Fruit fly (Drosophila melanogaster): ENCODE data around the gene Eig71Ej.

The Eig71Ej gene

dm6 chr3L:15699626-15700337, 39.0 kb upstream of the Eig71Ej start, which contains the start of gene comm2:
TSS of gene comm2 (minus strand) at chr3L:15699850.
- TF ChIP-seq dsf (GFP tag; optimal IDR thresholded peaks at IDR 0.05; ENCODE audit: borderline replicate concordance) (no peak), dmrt93B (GFP tag; optimal IDR thresholded peaks at IDR 0.05) (no peak), Sp1 (GFP tag; optimal IDR thresholded peaks at IDR 0.05) (no peak), Jra (GFP tag; optimal IDR thresholded peaks at IDR 0.05) (no peak), HLH106 (tag; optimal IDR thresholded peaks at IDR 0.05) (no peak), sage (GFP tag; optimal IDR thresholded peaks at IDR 0.05) (no peak), h (GFP tag; optimal IDR thresholded peaks at IDR 0.05) (peak; percentile 51), usp (GFP tag; optimal IDR thresholded peaks at IDR 0.05) (no peak), Hr83 (GFP tag; optimal IDR thresholded peaks at IDR 0.05; ENCODE audit: poor library complexity, severe bottlenecking) (peak; percentile 36), woc (GFP tag; optimal IDR thresholded peaks at IDR 0.05) (no peak), rgr (GFP tag; optimal IDR thresholded peaks at IDR 0.05) (no peak), N (GFP tag; optimal IDR thresholded peaks at IDR 0.05) (no peak), sv (GFP tag; optimal IDR thresholded peaks at IDR 0.05) (no peak), Dfd (GFP tag; optimal IDR thresholded peaks at IDR 0.05) (no peak), brk (GFP tag; optimal IDR thresholded peaks at IDR 0.05) (no peak), ey (GFP tag; optimal IDR thresholded peaks at IDR 0.05) (no peak), CrebA (GFP tag; optimal IDR thresholded peaks at IDR 0.05; ENCODE audit: borderline replicate concordance) (no peak), Vsx2 (GFP tag; optimal IDR thresholded peaks at IDR 0.05; ENCODE audit: partially characterized antibody) (peak; percentile 39), dl (GFP tag; optimal IDR thresholded peaks at IDR 0.05; ENCODE audit: insufficient read depth in 1 of 2, partially characterized antibody in 2 of 2) (peak; percentile 68 to 69), OdsH (GFP tag; optimal IDR thresholded peaks at IDR 0.05) (no peak), lola (GFP tag; optimal IDR thresholded peaks at IDR 0.05) (no peak), Hnf4 (GFP tag; optimal IDR thresholded peaks at IDR 0.05) (peak; percentile 6), Dif (GFP tag; optimal IDR thresholded peaks at IDR 0.05; ENCODE audit: partially characterized antibody) (peak; percentile 69)

- peak; percentile 94 for TF ChIP-seq Dfd (GFP tag; optimal IDR thresholded peaks at IDR 0.05)
- no peak for TF ChIP-seq Hnf4 (GFP tag; optimal IDR thresholded peaks at IDR 0.05)
Measured at dm6 chr3L:15697916-15698315, 37.1 kb upstream of the Eig71Ej start.

- TF ChIP-seq dsf (GFP tag; optimal IDR thresholded peaks at IDR 0.05; ENCODE audit: borderline replicate concordance) = no peak
- no peak for TF ChIP-seq foxo (GFP tag; optimal IDR thresholded peaks at IDR 0.05)
- no peak for TF ChIP-seq pan (optimal IDR thresholded peaks at IDR 0.05)
- no peak for TF ChIP-seq CG9705 (GFP tag; optimal IDR thresholded peaks at IDR 0.05)
- no peak for TF ChIP-seq Sp1 (GFP tag; optimal IDR thresholded peaks at IDR 0.05)
- TF ChIP-seq ey (GFP tag; optimal IDR thresholded peaks at IDR 0.05) = no peak
- TF ChIP-seq Mio (GFP tag; optimal IDR thresholded peaks at IDR 0.05) = no peak
- no peak for TF ChIP-seq CG32264 (GFP tag; optimal IDR thresholded peaks at IDR 0.05)
- no peak for TF ChIP-seq lola (GFP tag; optimal IDR thresholded peaks at IDR 0.05)
Measured at dm6 chr3L:15695195-15695594, 34.4 kb upstream of the Eig71Ej start.

dm6 chr3L:15694406-15694805, 33.6 kb upstream of the Eig71Ej start:
- TF ChIP-seq br (GFP tag; optimal IDR thresholded peaks at IDR 0.05) = no peak
- no peak for TF ChIP-seq sage (GFP tag; optimal IDR thresholded peaks at IDR 0.05)
- no peak for TF ChIP-seq CrebA (GFP tag; optimal IDR thresholded peaks at IDR 0.05; ENCODE audit: borderline replicate concordance)
- peak; percentile 18 for TF ChIP-seq OdsH (GFP tag; optimal IDR thresholded peaks at IDR 0.05)
- no peak for TF ChIP-seq usp (GFP tag; optimal IDR thresholded peaks at IDR 0.05)
- no peak for TF ChIP-seq dsf (GFP tag; optimal IDR thresholded peaks at IDR 0.05; ENCODE audit: borderline replicate concordance)
- no peak for TF ChIP-seq Vsx2 (GFP tag; optimal IDR thresholded peaks at IDR 0.05; ENCODE audit: partially characterized antibody)
- no peak for TF ChIP-seq HLH106 (tag; optimal IDR thresholded peaks at IDR 0.05)

- peak; percentile 28 for TF ChIP-seq psq (GFP tag; optimal IDR thresholded peaks at IDR 0.05)
- no peak for TF ChIP-seq dl (GFP tag; optimal IDR thresholded peaks at IDR 0.05; ENCODE audit: insufficient read depth in 1 of 2, partially characterized antibody in 2 of 2)
Measured at dm6 chr3L:15692794-15693532, 32.1 kb upstream of the Eig71Ej start.
